Worm (Caenorhabditis elegans) whole organism, L2 larva: ENCODE data around the gene asp-1.

Experiments
- C34F6.9 ChIP-seq: fragments of 150-350 bp; optimal IDR thresholded peaks from 2 replicates; lab custom pipeline; 2014; ENCODE audit warnings: missing biosample characterization, missing genetic modification characterization
- F13H6.1 ChIP-seq: sonication (generic microtip); optimal IDR thresholded peaks from 2 replicates; lab custom pipeline; 2016; ENCODE audit warnings: missing genetic modification characterization, missing compliant biosample characterization
- Y55F3AM.14 ChIP-seq: fragments of 200-800 bp; sonication (Bioruptor generic); optimal IDR thresholded peaks from 2 replicates; lab custom pipeline; 2018; ENCODE audit warnings: mild to moderate bottlenecking, missing genetic modification characterization, missing compliant biosample characterization
- ama-1 ChIP-seq: fragments of 150-350 bp; optimal IDR thresholded peaks from 2 replicates; lab custom pipeline; 2018; ENCODE audit warnings: inconsistent platforms
- ceh-16 ChIP-seq: fragments of 150-350 bp; optimal IDR thresholded peaks from 2 replicates; lab custom pipeline; 2014; ENCODE audit warnings: missing biosample characterization, missing genetic modification characterization
- crh-2 ChIP-seq: sonication (generic microtip); optimal IDR thresholded peaks from 2 replicates; lab custom pipeline; 2017; ENCODE audit warnings: missing biosample characterization, missing genetic modification characterization
- elt-1 ChIP-seq: fragments of 150-350 bp; optimal IDR thresholded peaks from 2 replicates; lab custom pipeline; 2014; ENCODE audit warnings: missing biosample characterization, missing genetic modification characterization
- elt-3 ChIP-seq: sonication (generic microtip); optimal IDR thresholded peaks from 2 replicates; lab custom pipeline; 2017; ENCODE audit warnings: missing biosample characterization, missing genetic modification characterization
- gmeb-1 ChIP-seq: fragments of 150-350 bp; optimal IDR thresholded peaks from 2 replicates; lab custom pipeline; 2014; ENCODE audit warnings: missing biosample characterization, missing genetic modification characterization
- lin-11 ChIP-seq: fragments of 150-350 bp; sonication (generic microtip); optimal IDR thresholded peaks from 2 replicates; lab custom pipeline; 2014; ENCODE audit warnings: missing biosample characterization, missing genetic modification characterization, inconsistent platforms, mixed read lengths
- lin-39 ChIP-seq: fragments of 150-350 bp; optimal IDR thresholded peaks from 2 replicates; lab custom pipeline; 2014; ENCODE audit warnings: missing biosample characterization, missing genetic modification reagents, missing genetic modification characterization
- lsy-2 ChIP-seq, 2 experiments: fragments of 150-350 bp in 1 of 2; sonication (generic microtip) in 1 of 2; optimal IDR thresholded peaks; 2 replicates each; lab custom pipeline; 2014 to 2017; ENCODE audit warnings: missing biosample characterization in 2 of 2, missing genetic modification characterization in 2 of 2
- mab-5 ChIP-seq: fragments of 150-350 bp; optimal IDR thresholded peaks from 2 replicates; lab custom pipeline; 2014; ENCODE audit warnings: missing biosample characterization, missing genetic modification characterization
- mbf-1 ChIP-seq: sonication (generic microtip); optimal IDR thresholded peaks from 2 replicates; lab custom pipeline; 2017; ENCODE audit warnings: missing biosample characterization, missing genetic modification characterization
- mdl-1 ChIP-seq, 2 experiments: fragments of 150-350 bp in 1 of 2; sonication (generic microtip) in 1 of 2; optimal IDR thresholded peaks; 2 replicates each; lab custom pipeline; 2017; ENCODE audit warnings: missing biosample characterization in 2 of 2, missing genetic modification characterization in 2 of 2
- nhr-11 ChIP-seq: fragments of 150-350 bp; optimal IDR thresholded peaks from 2 replicates; lab custom pipeline; 2014; ENCODE audit warnings: missing biosample characterization, missing genetic modification characterization
- nhr-12 ChIP-seq: fragments of 150-350 bp; optimal IDR thresholded peaks from 2 replicates; lab custom pipeline; 2014; ENCODE audit warnings: missing biosample characterization, missing genetic modification characterization
- nhr-23 ChIP-seq: fragments of 150-350 bp; optimal IDR thresholded peaks from 2 replicates; lab custom pipeline; 2014; ENCODE audit warnings: missing biosample characterization, missing genetic modification reagents, missing genetic modification characterization
- nhr-237 ChIP-seq: fragments of 150-350 bp; optimal IDR thresholded peaks from 2 replicates; lab custom pipeline; 2014; ENCODE audit warnings: missing biosample characterization, missing genetic modification characterization
- nhr-25 ChIP-seq: fragments of 150-350 bp; sonication (generic microtip); optimal IDR thresholded peaks from 3 replicates; lab custom pipeline; 2014; ENCODE audit warnings: missing biosample characterization, missing genetic modification characterization
- nhr-6 ChIP-seq: fragments of 150-350 bp; optimal IDR thresholded peaks from 2 replicates; lab custom pipeline; 2014; ENCODE audit warnings: missing biosample characterization, missing genetic modification characterization
- nhr-77 ChIP-seq: fragments of 150-350 bp; optimal IDR thresholded peaks from 2 replicates; lab custom pipeline; 2014; ENCODE audit warnings: missing biosample characterization, missing genetic modification characterization
- peb-1 ChIP-seq: fragments of 150-350 bp; optimal IDR thresholded peaks from 2 replicates; lab custom pipeline; 2014; ENCODE audit warnings: missing biosample characterization, missing genetic modification characterization
- sem-4 ChIP-seq: fragments of 150-350 bp; optimal IDR thresholded peaks from 2 replicates; lab custom pipeline; 2014; ENCODE audit warnings: missing biosample characterization, missing genetic modification reagents, missing genetic modification characterization
- skn-1 ChIP-seq: sonication (generic microtip); optimal IDR thresholded peaks from 2 replicates; lab custom pipeline; 2017; ENCODE audit warnings: missing biosample characterization, missing genetic modification characterization
- sma-3 ChIP-seq: sonication (generic microtip); optimal IDR thresholded peaks from 2 replicates; lab custom pipeline; 2016; ENCODE audit warnings: missing genetic modification reagents, missing genetic modification characterization, missing compliant biosample characterization
- sma-9 ChIP-seq, 2 experiments: fragments of 150-350 bp in 1 of 2; sonication (generic microtip) in 1 of 2; optimal IDR thresholded peaks; 2 replicates each; lab custom pipeline; 2014 to 2016; ENCODE audit warnings: missing genetic modification characterization in 2 of 2, mild to moderate bottlenecking in 1 of 2, missing biosample characterization in 1 of 2, missing compliant biosample characterization in 1 of 2, missing genetic modification reagents in 1 of 2, moderate library complexity in 1 of 2
- snpc-4 ChIP-seq: fragments of 150-350 bp; optimal IDR thresholded peaks from 2 replicates; lab custom pipeline; 2014; ENCODE audit warnings: missing biosample characterization, missing genetic modification characterization
- unc-55 ChIP-seq: fragments of 150-350 bp; sonication (generic microtip); optimal IDR thresholded peaks from 3 replicates; lab custom pipeline; 2014; ENCODE audit warnings: missing biosample characterization, missing genetic modification reagents, missing genetic modification characterization
- zag-1 ChIP-seq: fragments of 150-350 bp; optimal IDR thresholded peaks from 2 replicates; lab custom pipeline; 2014; ENCODE audit warnings: missing biosample characterization, missing genetic modification characterization
- ztf-11 ChIP-seq: sonication (generic microtip); optimal IDR thresholded peaks from 2 replicates; lab custom pipeline; 2017; ENCODE audit warnings: missing biosample characterization, missing genetic modification characterization

The asp-1 gene

ce11 chrV:19010405-19010804 lies 40.1 kb downstream of the asp-1 start:
- TF ChIP-seq sma-9 (GFP tag; optimal IDR thresholded peaks at IDR 0.05; lab: Kevin White, UChicago) (no peak), sma-9 (tag; optimal IDR thresholded peaks at IDR 0.05; lab: Kevin White, UChicago) (no peak), nhr-11 (tag; lab: Kevin White, UChicago) (no peak), ceh-16 (tag; lab: Kevin White, UChicago) (no peak), ama-1 (lab: Kevin White, UChicago) (no peak), crh-2 (tag; lab: Kevin White, UChicago) (no peak), nhr-77 (tag; lab: Kevin White, UChicago) (no peak), mdl-1 (tag; optimal IDR thresholded peaks at IDR 0.05; lab: Kevin White, UChicago) (no peak), sma-3 (GFP tag; lab: Kevin White, UChicago) (no peak), elt-3 (tag; lab: Kevin White, UChicago) (no peak), elt-1 (tag; lab: Kevin White, UChicago) (no peak), nhr-6 (tag; lab: Kevin White, UChicago) (no peak), lin-39 (no peak)

DNA sequence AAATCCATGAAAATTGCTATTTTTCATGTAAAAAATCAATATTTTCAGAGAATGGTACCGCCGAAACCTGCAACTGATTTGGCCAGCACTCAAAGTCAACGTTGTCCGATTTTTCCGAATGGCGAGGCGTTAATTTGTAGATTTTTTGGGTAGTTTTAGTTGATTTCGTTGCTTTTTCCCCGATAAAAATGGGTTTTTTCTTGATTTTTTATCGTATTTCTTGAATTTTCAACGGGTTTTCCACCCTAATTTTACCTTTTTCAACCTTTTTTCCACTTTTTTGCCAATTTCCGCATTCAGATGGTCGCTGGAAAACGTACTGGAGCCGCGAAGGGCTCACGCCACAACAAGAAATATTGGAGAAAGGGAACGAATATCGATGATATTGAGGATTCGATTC lies 48.9 kb downstream of the asp-1 start, which contains the start of gene Y39B6A.33:
TSS of gene Y39B6A.33 (plus strand) at position 301 of the 400 bp plus-strand sequence.
- TF ChIP-seq nhr-25 (tag; lab: Kevin White, UChicago) (no peak), mab-5 (no peak)

DNA sequence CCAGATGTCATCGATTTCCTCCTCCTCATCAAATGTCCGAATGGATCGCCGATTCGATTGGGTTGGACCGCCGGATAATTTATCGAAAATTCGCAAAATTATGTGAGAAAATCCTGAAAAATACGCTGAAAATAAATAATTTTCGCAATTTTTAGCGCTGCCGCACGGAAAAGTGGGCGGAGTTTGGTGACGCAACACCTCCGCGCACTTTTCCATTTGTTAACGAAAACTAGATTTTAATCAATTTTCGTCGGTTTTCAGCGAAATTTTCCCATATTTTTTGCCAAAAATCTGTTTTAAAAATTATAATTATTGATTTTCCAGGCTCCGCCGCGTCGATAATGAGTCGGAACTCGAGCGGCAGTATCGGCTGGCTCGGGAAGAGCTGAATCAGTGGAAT lies 49.5 kb downstream of the asp-1 start, which contains the start of gene Y39B6A.34:
TSS of gene Y39B6A.34 (plus strand) at position 3 of the 400 bp plus-strand sequence.
- no peak for TF ChIP-seq lin-39
- TF ChIP-seq F13H6.1 (tag; lab: Kevin White, UChicago): peak; percentile 13
- peak; percentile 25 for TF ChIP-seq sma-9 (GFP tag; optimal IDR thresholded peaks at IDR 0.05; lab: Kevin White, UChicago)
- no peak for TF ChIP-seq sma-9 (tag; optimal IDR thresholded peaks at IDR 0.05; lab: Kevin White, UChicago)
- TF ChIP-seq lin-11 (tag; lab: Kevin White, UChicago): no peak
- TF ChIP-seq C34F6.9 (tag; lab: Kevin White, UChicago): peak; percentile 23
- TF ChIP-seq mbf-1 (tag; lab: Kevin White, UChicago): no peak
- TF ChIP-seq snpc-4 (tag; lab: Kevin White, UChicago): no peak
- peak; percentile 41 for TF ChIP-seq unc-55 (GFP tag; lab: Kevin White, UChicago)
- no peak for TF ChIP-seq nhr-23 (tag; lab: Kevin White, UChicago)
- TF ChIP-seq lsy-2 (tag; optimal IDR thresholded peaks at IDR 0.05; lab: Kevin White, UChicago): peak in 1 of 2 experiments; percentile 24
- TF ChIP-seq peb-1 (tag; lab: Kevin White, UChicago): no peak
- TF ChIP-seq, all 48 proteins: peak for 5

ce11 chrV:19000542-19000941 lies 50.0 kb downstream of the asp-1 start:
- TF ChIP-seq gmeb-1 (tag; lab: Kevin White, UChicago): no peak
- no peak for TF ChIP-seq Y55F3AM.14
- no peak for TF ChIP-seq sem-4
- TF ChIP-seq lin-11 (tag; lab: Kevin White, UChicago): no peak
- no peak for TF ChIP-seq zag-1 (tag; lab: Kevin White, UChicago)
- TF ChIP-seq C34F6.9 (tag; lab: Kevin White, UChicago): no peak
- TF ChIP-seq nhr-25 (tag; lab: Kevin White, UChicago): no peak
- TF ChIP-seq peb-1 (tag; lab: Kevin White, UChicago): no peak
- no peak for TF ChIP-seq skn-1
- TF ChIP-seq ztf-11 (tag; lab: Kevin White, UChicago): no peak
- TF ChIP-seq ceh-16 (tag; lab: Kevin White, UChicago): no peak
- TF ChIP-seq nhr-12 (tag; lab: Kevin White, UChicago): no peak
- TF ChIP-seq mbf-1 (tag; lab: Kevin White, UChicago): no peak
- TF ChIP-seq nhr-237: no peak
- TF ChIP-seq lsy-2 (tag; optimal IDR thresholded peaks at IDR 0.05; lab: Kevin White, UChicago): no peak
